Worm (Caenorhabditis elegans) whole organism, L3 larva: ENCODE results near the gene adt-1.

Experiments used
- ceh-82 ChIP-seq: fragments of 150-350 bp; optimal IDR thresholded peaks from 2 replicates; lab custom pipeline; 2014; ENCODE audit warnings: missing biosample characterization, missing genetic modification characterization
- egl-27 ChIP-seq: sonication (generic microtip); optimal IDR thresholded peaks from 4 replicates; lab custom pipeline; 2017; ENCODE audit warnings: missing biosample characterization, missing genetic modification reagents, missing genetic modification characterization
- fkh-10 ChIP-seq: sonication (generic microtip); optimal IDR thresholded peaks from 2 replicates; lab custom pipeline; 2017; ENCODE audit warnings: missing biosample characterization, missing genetic modification reagents, missing genetic modification characterization
- lin-39 ChIP-seq: fragments of 150-350 bp; optimal IDR thresholded peaks from 2 replicates; lab custom pipeline; 2018; ENCODE audit warnings: missing biosample characterization, missing genetic modification reagents, missing genetic modification characterization
- nfya-1 ChIP-seq: sonication (generic microtip); optimal IDR thresholded peaks from 2 replicates; lab custom pipeline; 2017; ENCODE audit warnings: missing genetic modification characterization, mild to moderate bottlenecking, missing compliant biosample characterization, antibody characterized with exemption, moderate library complexity; ENCODE audit not compliant: insufficient read depth
- nhr-23 ChIP-seq: fragments of 150-350 bp; optimal IDR thresholded peaks from 2 replicates; lab custom pipeline; 2014; ENCODE audit warnings: missing biosample characterization, missing genetic modification reagents, missing genetic modification characterization
- nhr-28 ChIP-seq: fragments of 150-350 bp; optimal IDR thresholded peaks from 2 replicates; lab custom pipeline; 2014; ENCODE audit warnings: missing biosample characterization, missing genetic modification characterization
- snpc-4 ChIP-seq: fragments of 150-350 bp; optimal IDR thresholded peaks from 2 replicates; lab custom pipeline; 2014; ENCODE audit warnings: missing biosample characterization, missing genetic modification characterization
- zag-1 ChIP-seq: fragments of 150-350 bp; optimal IDR thresholded peaks from 2 replicates; lab custom pipeline; 2014; ENCODE audit warnings: missing biosample characterization, missing genetic modification characterization

DNA sequence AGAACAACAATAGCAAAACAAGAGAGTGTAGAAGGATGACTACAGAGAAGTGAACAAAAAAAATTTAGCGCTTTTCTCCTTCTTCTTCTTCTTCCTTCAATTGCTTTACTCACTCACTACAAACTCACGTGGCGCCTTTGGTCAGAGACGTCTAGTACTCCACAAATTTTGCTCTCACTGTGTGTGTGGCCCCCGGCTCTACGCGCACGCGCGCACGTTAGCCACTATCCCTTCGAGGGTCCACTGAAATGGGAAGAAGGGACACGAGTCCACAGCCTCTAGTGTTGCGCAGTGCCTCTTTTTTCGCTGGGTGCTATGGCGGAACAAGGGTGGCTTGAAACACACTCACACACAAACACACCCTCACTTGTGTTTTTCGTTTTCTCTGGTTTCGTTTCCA lies 49.4 kb upstream of the adt-1 start:
- TF ChIP-seq nfya-1 (tag; lab: Kevin White, UChicago) (peak; percentile 40), egl-27 (tag; lab: Kevin White, UChicago) (no peak), fkh-10 (GFP tag; lab: Kevin White, UChicago) (peak; percentile 18), snpc-4 (tag; lab: Kevin White, UChicago) (no peak), nhr-28 (tag; lab: Kevin White, UChicago) (no peak), lin-39 (tag; lab: Kevin White, UChicago) (peak; percentile 86), ceh-82 (tag; lab: Kevin White, UChicago) (no peak), nhr-23 (tag; lab: Kevin White, UChicago) (no peak), zag-1 (no peak)
